Fruit fly (Drosophila melanogaster) whole organism, embryonic: ENCODE data around the gene vkg.
A peak's percentile ranks its signal among the peaks of the same experiment; 100 is the strongest.

Experiments
- B-H2 ChIP-seq: fragments of 200-800 bp; sonication (Bioruptor generic); optimal IDR thresholded peaks from 2 replicates; lab custom pipeline; 2018; ENCODE audit warnings: missing biosample characterization, mild to moderate bottlenecking, missing genetic modification characterization
- CG10147 ChIP-seq: fragments of 200-800 bp; sonication (Bioruptor generic); optimal IDR thresholded peaks from 2 replicates; lab custom pipeline; 2019; ENCODE audit warnings: missing biosample characterization, mild to moderate bottlenecking, missing genetic modification characterization, moderate library complexity
- CG1024 ChIP-seq: fragments of 200-800 bp; sonication (Bioruptor generic); IDR thresholded peaks from 2 replicates; pipeline ENCODE4 v1.3.6; 2022; ENCODE audit warnings: missing biosample characterization, missing genetic modification characterization
- CG10267 ChIP-seq: fragments of 200-800 bp; sonication (Bioruptor generic); optimal IDR thresholded peaks from 2 replicates; lab custom pipeline; 2018; ENCODE audit warnings: missing biosample characterization, mild to moderate bottlenecking, missing genetic modification characterization, moderate library complexity
- CG10565 ChIP-seq: fragments of 200-800 bp; sonication (Bioruptor generic); optimal IDR thresholded peaks from 3 replicates; lab custom pipeline; 2016; ENCODE audit warnings: missing biosample characterization, mild to moderate bottlenecking, missing genetic modification characterization
- CG10979 ChIP-seq: fragments of 200-800 bp; sonication (Bioruptor generic); optimal IDR thresholded peaks from 2 replicates; lab custom pipeline; 2018; ENCODE audit warnings: missing biosample characterization, mild to moderate bottlenecking, missing genetic modification characterization, moderate library complexity
- CG12942 ChIP-seq: fragments of 200-800 bp; sonication (Bioruptor generic); optimal IDR thresholded peaks from 3 replicates; lab custom pipeline; 2016; ENCODE audit warnings: missing biosample characterization, missing genetic modification characterization
- CG15011 ChIP-seq: fragments of 200-800 bp; sonication (Bioruptor generic); optimal IDR thresholded peaks from 3 replicates; lab custom pipeline; 2018; ENCODE audit warnings: missing biosample characterization, mild to moderate bottlenecking, missing genetic modification characterization
- CG15479 ChIP-seq: fragments of 200-800 bp; sonication (Bioruptor generic); optimal IDR thresholded peaks from 3 replicates; lab custom pipeline; 2019; ENCODE audit warnings: missing biosample characterization, mild to moderate bottlenecking, missing genetic modification characterization, moderate library complexity
- CG18476 ChIP-seq: fragments of 200-800 bp; sonication (Bioruptor generic); optimal IDR thresholded peaks from 2 replicates; lab custom pipeline; 2016; ENCODE audit warnings: missing biosample characterization, mild to moderate bottlenecking, missing genetic modification characterization
- CG34376 ChIP-seq: fragments of 200-800 bp; sonication (Bioruptor generic); optimal IDR thresholded peaks from 2 replicates; lab custom pipeline; 2018; ENCODE audit warnings: missing biosample characterization, mild to moderate bottlenecking, missing genetic modification characterization
- CG3726 ChIP-seq: fragments of 200-800 bp; sonication (Bioruptor generic); IDR thresholded peaks from 3 replicates; pipeline ENCODE4, ENCODE4 v1.3.6; 2022; ENCODE audit warnings: missing biosample characterization, missing genetic modification characterization
- CG4328 ChIP-seq: fragments of 200-800 bp; sonication (Bioruptor generic); optimal IDR thresholded peaks from 3 replicates; lab custom pipeline; 2017; ENCODE audit warnings: missing biosample characterization, missing genetic modification reagents, missing genetic modification characterization
- CG5245 ChIP-seq: fragments of 200-800 bp; sonication (Bioruptor generic); optimal IDR thresholded peaks from 3 replicates; lab custom pipeline; 2016; ENCODE audit warnings: missing biosample characterization, missing genetic modification characterization
- CG5953 ChIP-seq: fragments of 200-800 bp; sonication (Bioruptor generic); IDR thresholded peaks from 2 replicates; pipeline ENCODE4 v1.3.6; 2022; ENCODE audit warnings: missing biosample characterization, missing genetic modification characterization
- CG6791 ChIP-seq: fragments of 200-800 bp; sonication (Bioruptor generic); IDR thresholded peaks from 3 replicates; pipeline ENCODE4 v1.3.6; 2022; ENCODE audit warnings: missing biosample characterization, missing genetic modification characterization; ENCODE audit not compliant: partially characterized antibody
- CG8944 ChIP-seq: fragments of 200-800 bp; sonication (Bioruptor generic); optimal IDR thresholded peaks from 3 replicates; lab custom pipeline; 2016; ENCODE audit warnings: missing biosample characterization, missing genetic modification characterization
- CG9797 ChIP-seq: fragments of 200-800 bp; sonication (Bioruptor generic); optimal IDR thresholded peaks from 3 replicates; lab custom pipeline; 2018; ENCODE audit warnings: missing biosample characterization, mild to moderate bottlenecking, missing genetic modification characterization
- Camta ChIP-seq: fragments of 200-800 bp; sonication (Bioruptor generic); optimal IDR thresholded peaks from 2 replicates; lab custom pipeline; 2016; ENCODE audit warnings: missing biosample characterization, missing genetic modification characterization
- Dad ChIP-seq: fragments of 200-800 bp; sonication (Bioruptor generic); optimal IDR thresholded peaks from 3 replicates; lab custom pipeline; 2016; ENCODE audit warnings: missing biosample characterization, missing genetic modification characterization
- Deaf1 ChIP-seq: fragments of 200-800 bp; optimal IDR thresholded peaks from 3 replicates; lab custom pipeline; 2019; ENCODE audit warnings: missing biosample characterization, mild to moderate bottlenecking, missing genetic modification characterization, moderate library complexity
- Dek ChIP-seq: fragments of 200-800 bp; sonication (Bioruptor generic); optimal IDR thresholded peaks from 3 replicates; lab custom pipeline; 2019; ENCODE audit warnings: missing biosample characterization, mild to moderate bottlenecking, missing genetic modification characterization, moderate library complexity
- Dip2 ChIP-seq: fragments of 200-800 bp; sonication (Bioruptor generic); IDR thresholded peaks from 2 replicates; pipeline ENCODE4 v1.3.6; 2022; ENCODE audit warnings: missing biosample characterization, missing genetic modification characterization
- Dll ChIP-seq: fragments of 200-800 bp; sonication (Bioruptor generic); IDR thresholded peaks from 4 replicates; pipeline ENCODE4 v1.3.6; 2022; ENCODE audit warnings: missing biosample characterization, missing genetic modification characterization; ENCODE audit not compliant: partially characterized antibody
- MESR4 ChIP-seq: fragments of 200-800 bp; sonication (Bioruptor generic); optimal IDR thresholded peaks from 2 replicates; lab custom pipeline; 2018; ENCODE audit warnings: missing biosample characterization, mild to moderate bottlenecking, missing genetic modification characterization, moderate library complexity
- Max ChIP-seq: fragments of 200-800 bp; sonication (Bioruptor generic); optimal IDR thresholded peaks from 2 replicates; lab custom pipeline; 2016; ENCODE audit warnings: missing biosample characterization, mild to moderate bottlenecking, missing genetic modification characterization
- Myb ChIP-seq: fragments of 200-800 bp; sonication (Bioruptor generic); optimal IDR thresholded peaks from 2 replicates; lab custom pipeline; 2016; ENCODE audit warnings: missing biosample characterization, missing genetic modification characterization
- NC2α ChIP-seq: fragments of 200-800 bp; sonication (Bioruptor generic); optimal IDR thresholded peaks from 2 replicates; lab custom pipeline; 2016; ENCODE audit warnings: missing biosample characterization, missing genetic modification characterization
- Neu2 ChIP-seq: fragments of 200-800 bp; sonication (Bioruptor generic); optimal IDR thresholded peaks from 3 replicates; lab custom pipeline; 2016; ENCODE audit warnings: missing biosample characterization, missing genetic modification characterization, borderline replicate concordance
- Nf-YB ChIP-seq: fragments of 200-800 bp; sonication (Bioruptor generic); optimal IDR thresholded peaks from 3 replicates; lab custom pipeline; 2019; ENCODE audit warnings: missing biosample characterization, mild to moderate bottlenecking, missing genetic modification characterization, moderate library complexity
- Ravus ChIP-seq: fragments of 200-800 bp; sonication (Bioruptor generic); IDR thresholded peaks from 2 replicates; pipeline ENCODE4 v1.3.6; 2022; ENCODE audit warnings: missing biosample characterization, missing genetic modification characterization
- Vsx1 ChIP-seq: fragments of 200-800 bp; sonication (Bioruptor generic); optimal IDR thresholded peaks from 2 replicates; lab custom pipeline; 2017; ENCODE audit warnings: missing biosample characterization, mild to moderate bottlenecking, missing genetic modification characterization, missing genetic modification reagents
- cad ChIP-seq: fragments of >200 bp; optimal IDR thresholded peaks from 2 replicates; lab custom pipeline; 2017; ENCODE audit warnings: missing biosample characterization, missing genetic modification characterization
- crp ChIP-seq, 2 experiments: fragments of 200-800 bp; sonication (Bioruptor generic); optimal IDR thresholded peaks; 2 replicates in 1 of 2; 3 replicates in 1 of 2; lab custom pipeline; 2017; ENCODE audit warnings: missing biosample characterization in 2 of 2, missing genetic modification characterization in 2 of 2, mild to moderate bottlenecking in 1 of 2, moderate library complexity in 1 of 2
- gsb-n ChIP-seq: fragments of 200-800 bp; sonication (Bioruptor generic); optimal IDR thresholded peaks from 3 replicates; lab custom pipeline; 2018; ENCODE audit warnings: missing biosample characterization, mild to moderate bottlenecking, missing genetic modification characterization
- h ChIP-seq: fragments of >200 bp; optimal IDR thresholded peaks from 2 replicates; lab custom pipeline; 2017
- inv ChIP-seq: fragments of 200-800 bp; sonication (Bioruptor generic); IDR thresholded peaks from 2 replicates; pipeline ENCODE4 v1.3.6; 2022; ENCODE audit warnings: missing biosample characterization, missing genetic modification characterization; ENCODE audit not compliant: partially characterized antibody
- onecut ChIP-seq: fragments of 200-800 bp; sonication (Bioruptor generic); IDR thresholded peaks from 2 replicates; pipeline ENCODE4 v1.3.6; 2022; ENCODE audit warnings: missing biosample characterization, missing genetic modification characterization
- pho ChIP-seq: fragments of 200-800 bp; sonication (Bioruptor generic); optimal IDR thresholded peaks from 2 replicates; lab custom pipeline; 2016; ENCODE audit warnings: missing biosample characterization, missing genetic modification characterization
- prd ChIP-seq, 3 experiments: fragments of >200 bp in 2 of 3; fragments of 200-800 bp in 1 of 3; sonication (Bioruptor generic) in 1 of 3; optimal IDR thresholded peaks in 2 of 3; IDR thresholded peaks in 1 of 3; 2 replicates in 2 of 3; 3 replicates in 1 of 3; pipeline versions ENCODE4 v1.3.6 to Lab custom; 2017 to 2022; ENCODE audit warnings: missing biosample characterization in 1 of 3, missing genetic modification characterization in 1 of 3
- pros ChIP-seq: fragments of 200-800 bp; sonication (Bioruptor generic); optimal IDR thresholded peaks from 3 replicates; lab custom pipeline; 2019; ENCODE audit warnings: missing biosample characterization, mild to moderate bottlenecking, missing genetic modification characterization, moderate library complexity
- pzg ChIP-seq: fragments of 200-800 bp; sonication (Bioruptor generic); optimal IDR thresholded peaks from 3 replicates; lab custom pipeline; 2018; ENCODE audit warnings: missing biosample characterization, mild to moderate bottlenecking, missing genetic modification characterization, moderate library complexity
- repo ChIP-seq: fragments of 200-800 bp; sonication (Bioruptor generic); optimal IDR thresholded peaks from 2 replicates; lab custom pipeline; 2016; ENCODE audit warnings: missing biosample characterization, missing genetic modification characterization
- row ChIP-seq: fragments of 200-800 bp; sonication (Bioruptor generic); IDR thresholded peaks from 3 replicates; pipeline ENCODE4 v1.3.6; 2022; ENCODE audit warnings: missing biosample characterization, missing genetic modification characterization
- sr ChIP-seq: fragments of 200-800 bp; sonication (Bioruptor generic); IDR thresholded peaks from 3 replicates; pipeline ENCODE4 v1.3.6; 2022; ENCODE audit warnings: missing biosample characterization, missing genetic modification characterization
- tio ChIP-seq: fragments of 200-800 bp; sonication (Bioruptor generic); optimal IDR thresholded peaks from 2 replicates; lab custom pipeline; 2017; ENCODE audit warnings: missing biosample characterization, missing genetic modification characterization, inconsistent platforms
- trh ChIP-seq: fragments of 200-800 bp; sonication (Bioruptor generic); optimal IDR thresholded peaks from 2 replicates; lab custom pipeline; 2016; ENCODE audit warnings: missing biosample characterization, missing genetic modification characterization
- vfl ChIP-seq: fragments of 200-800 bp; sonication (Bioruptor generic); optimal IDR thresholded peaks from 2 replicates; lab custom pipeline; 2016; ENCODE audit warnings: missing biosample characterization, missing genetic modification characterization
- z ChIP-seq: fragments of 200-800 bp; sonication (Bioruptor generic); IDR thresholded peaks from 3 replicates; pipeline ENCODE4 v1.3.6; 2022; ENCODE audit warnings: missing biosample characterization, missing genetic modification characterization
- zfh2 ChIP-seq: fragments of 200-800 bp; sonication (Bioruptor generic); optimal IDR thresholded peaks from 2 replicates; lab custom pipeline; 2016; ENCODE audit warnings: missing biosample characterization, missing genetic modification characterization

The vkg gene

DNA sequence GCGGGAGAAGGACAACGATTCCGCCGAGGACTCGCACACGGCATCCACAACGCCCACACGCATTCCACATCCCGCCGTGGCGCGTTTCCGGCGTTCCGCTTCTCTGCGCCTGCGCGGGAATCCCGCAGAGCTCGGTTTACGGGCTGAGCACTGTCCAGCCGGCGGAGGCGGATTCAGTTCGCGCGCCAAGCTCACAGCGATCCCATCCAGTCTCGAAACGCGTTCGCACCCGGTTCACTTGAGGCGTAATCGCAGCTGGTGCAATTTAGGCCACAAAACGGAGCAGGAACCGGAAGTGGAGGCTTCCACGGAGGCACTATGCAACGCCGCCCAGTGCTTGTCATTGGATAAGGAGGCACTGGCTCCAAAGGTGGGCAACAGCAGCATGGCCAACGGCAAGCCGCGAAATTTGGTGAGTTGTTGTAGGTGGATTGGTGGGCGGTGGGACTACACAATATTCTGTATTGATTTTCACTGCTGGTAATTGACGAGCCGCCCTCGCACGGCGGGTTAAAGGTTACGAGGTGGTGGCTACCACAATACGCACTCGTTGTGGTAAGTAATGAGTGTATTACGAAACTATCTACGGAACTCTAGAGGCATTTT is 34.9 kb upstream of the vkg start (continued):
- TF ChIP-seq Max (GFP tag; lab: Kevin White, UChicago) (no peak), CG6791 (GFP tag; lab: Robert Waterston, UW) (no peak), Nf-YB (no peak), crp (GFP tag; optimal IDR thresholded peaks at IDR 0.05; lab: Kevin White, UChicago) (no peak), B-H2 (GFP tag; lab: Kevin White, UChicago) (no peak), CG9797 (GFP tag; lab: Kevin White, UChicago) (no peak), CG15011 (GFP tag; lab: Kevin White, UChicago) (no peak), Neu2 (no peak), MESR4 (no peak), zfh2 (GFP tag; lab: Kevin White, UChicago) (no peak), CG5245 (GFP tag; lab: Kevin White, UChicago) (no peak), CG5953 (GFP tag; lab: Robert Waterston, UW) (peak; percentile 43; the same call in 1 of the 2 replicates), row (GFP tag; lab: Robert Waterston, UW) (no peak), sr (GFP tag; lab: Robert Waterston, UW) (no peak), pzg (GFP tag; lab: Kevin White, UChicago) (no peak), repo (no peak), trh (GFP tag; lab: Kevin White, UChicago) (no peak), CG3726 (GFP tag; lab: Robert Waterston, UW) (no peak), gsb-n (tag; lab: Kevin White, UChicago) (no peak), CG18476 (GFP tag; lab: Kevin White, UChicago) (peak; percentile 44), Myb (GFP tag; lab: Kevin White, UChicago) (no peak), CG12942 (no peak), prd (optimal IDR thresholded peaks at IDR 0.05; lab: Kevin White, UChicago) (no peak), prd (GFP tag; IDR thresholded peaks at IDR 0.05; lab: Robert Waterston, UW) (0 out of 3 replicates have a peak, but pooled peaks have one; percentile 36), onecut (GFP tag; lab: Robert Waterston, UW) (peak; percentile 84), CG34376 (GFP tag; lab: Kevin White, UChicago) (peak; percentile 26), inv (GFP tag; lab: Robert Waterston, UW) (no peak), CG10565 (GFP tag; lab: Kevin White, UChicago) (no peak), tio (GFP tag; lab: Kevin White, UChicago) (no peak), NC2α (GFP tag; lab: Kevin White, UChicago) (no peak), Camta (GFP tag; lab: Kevin White, UChicago) (no peak), z (GFP tag; lab: Robert Waterston, UW) (no peak), h (lab: Kevin White, UChicago) (no peak), CG15479 (GFP tag; lab: Kevin White, UChicago) (no peak), Deaf1 (peak; percentile 41), Ravus (GFP tag; lab: Robert Waterston, UW) (no peak), pros (GFP tag; lab: Kevin White, UChicago) (no peak), pho (GFP tag; lab: Kevin White, UChicago) (no peak), CG1024 (GFP tag; lab: Robert Waterston, UW) (no peak), CG4328 (no peak), CG10147 (GFP tag; lab: Kevin White, UChicago) (no peak), CG10979 (tag; lab: Kevin White, UChicago) (no peak), Vsx1 (GFP tag; lab: Kevin White, UChicago) (no peak), CG8944 (GFP tag; lab: Kevin White, UChicago) (no peak), cad (GFP tag; lab: Kevin White, UChicago) (no peak), Dip2 (GFP tag; lab: Robert Waterston, UW) (no peak), Dek (tag; lab: Kevin White, UChicago) (no peak), CG10267 (no peak), Dll (GFP tag; lab: Robert Waterston, UW) (no peak), vfl (GFP tag; lab: Kevin White, UChicago) (no peak), Dad (GFP tag; lab: Kevin White, UChicago) (no peak)
